Fruit fly (Drosophila melanogaster): ENCODE data around the gene pst.

The pst gene

DNA sequence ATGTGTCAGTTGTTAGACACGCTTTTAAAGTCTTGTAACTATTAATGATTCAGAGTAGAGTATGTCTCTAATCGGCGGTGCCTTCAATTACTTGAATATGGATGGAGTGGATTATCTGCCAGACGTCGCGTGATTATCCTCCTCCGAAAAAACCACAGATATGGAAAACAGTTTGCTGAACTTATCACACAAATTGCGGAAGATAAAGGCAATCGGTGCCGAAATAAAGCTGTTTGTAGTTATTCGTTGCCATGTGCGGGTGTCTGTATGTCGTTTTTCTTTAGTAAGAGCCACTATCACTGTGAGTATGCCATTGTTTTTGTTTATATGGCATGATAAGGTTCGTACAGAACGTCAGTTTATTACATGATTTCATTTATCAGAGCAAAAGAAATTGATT lies 16.1 kb downstream of the pst start (continued):
- TF ChIP-seq CG7928 (GFP tag; optimal IDR thresholded peaks at IDR 0.05) (no peak), CG34376 (GFP tag; optimal IDR thresholded peaks at IDR 0.05) (peak; percentile 77), esg (GFP tag; conservative IDR thresholded peaks at IDR 0.05) (no peak), cwo (GFP tag; optimal IDR thresholded peaks at IDR 0.05) (peak; percentile 68)

DNA sequence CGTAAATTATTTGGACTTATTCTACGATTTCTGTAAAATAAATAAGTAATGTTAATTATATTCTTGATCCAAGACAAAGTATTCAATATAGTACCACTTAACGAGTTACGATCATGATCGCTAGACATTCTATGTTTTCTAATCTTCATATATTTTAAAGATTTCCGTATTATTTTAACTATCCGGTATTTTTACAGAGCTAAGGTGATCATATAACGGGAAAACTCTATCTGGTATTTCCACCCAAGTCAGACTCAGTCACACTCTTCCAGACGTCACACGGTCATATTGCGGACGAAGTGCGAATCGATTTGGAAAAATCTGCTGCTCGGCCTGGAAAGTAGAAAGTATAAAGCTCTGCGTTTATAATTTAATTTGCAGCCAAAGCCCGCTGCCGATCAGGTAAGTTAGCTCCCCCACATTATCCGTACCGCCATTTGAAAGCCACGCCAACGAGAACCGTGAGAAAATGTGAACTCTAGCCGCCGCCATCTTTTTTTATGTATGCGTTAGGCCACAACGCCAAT lies 20.8 kb downstream of the pst start, which contains the start of the genes lark and eco:
lark (plus strand) TSS at position 51 of the 527 bp plus-strand sequence.
eco (minus strand) TSS at position 125 of the 527 bp plus-strand sequence.
- TF ChIP-seq CG3847 (GFP tag; IDR thresholded peaks at IDR 0.05) = peak; percentile 33; the same call in 1 of the 2 replicates
- TF ChIP-seq Dp (GFP tag; optimal IDR thresholded peaks at IDR 0.05) = peak; percentile 36
- no peak for TF ChIP-seq HLH3B (GFP tag; IDR thresholded peaks at IDR 0.05)
- TF ChIP-seq CG15514 (GFP tag; optimal IDR thresholded peaks at IDR 0.05) = peak; percentile 6
- peak; percentile 61 for TF ChIP-seq CG1603 (tag; optimal IDR thresholded peaks at IDR 0.05)
- no peak for TF ChIP-seq wor (GFP tag; IDR thresholded peaks at IDR 0.05)
- peak; percentile 2 for TF ChIP-seq CG33557 (GFP tag; optimal IDR thresholded peaks at IDR 0.05)
- no peak for TF ChIP-seq cas (GFP tag; IDR thresholded peaks at IDR 0.05)
- peak; percentile 29 for TF ChIP-seq CG2712 (tag; optimal IDR thresholded peaks at IDR 0.05)
- no peak for TF ChIP-seq slbo (GFP tag; IDR thresholded peaks at IDR 0.05)
- TF ChIP-seq BEAF-32 (GFP tag; optimal IDR thresholded peaks at IDR 0.05) = peak; percentile 42
- no peak for TF ChIP-seq Aef1 (GFP tag; IDR thresholded peaks at IDR 0.05)
- peak; percentile 37; the same call in 2 of the 3 replicates for TF ChIP-seq row (GFP tag; IDR thresholded peaks at IDR 0.05)
- TF ChIP-seq Mad (GFP tag; optimal IDR thresholded peaks at IDR 0.05) = no peak
- peak; percentile 14 for TF ChIP-seq Sry-δ (GFP tag; optimal IDR thresholded peaks at IDR 0.05)
- no peak for TF ChIP-seq pita (GFP tag; optimal IDR thresholded peaks at IDR 0.05)
- no peak for TF ChIP-seq CG5180 (GFP tag; optimal IDR thresholded peaks at IDR 0.05)
- peak; percentile 74 for TF ChIP-seq sens (GFP tag)
- peak; percentile 64 for TF ChIP-seq CG14710 (tag; optimal IDR thresholded peaks at IDR 0.05)
- TF ChIP-seq amos (GFP tag; IDR thresholded peaks at IDR 0.05; ENCODE audit: partially characterized antibody) = peak; percentile 41; the same call in 1 of the 2 replicates
- peak; percentile 4 for TF ChIP-seq CG8924 (tag; optimal IDR thresholded peaks at IDR 0.05)
- TF ChIP-seq CG4617 (GFP tag; optimal IDR thresholded peaks at IDR 0.05; ENCODE audit: borderline replicate concordance) = peak; percentile 79
- TF ChIP-seq MESR4 (GFP tag; optimal IDR thresholded peaks at IDR 0.05) = peak; percentile 98
- no peak for TF ChIP-seq exex (tag; optimal IDR thresholded peaks at IDR 0.05)
- TF ChIP-seq CG7357 (GFP tag; IDR thresholded peaks at IDR 0.05) = no peak
- TF ChIP-seq CG10267 (tag; optimal IDR thresholded peaks at IDR 0.05) = peak; percentile 83
- TF ChIP-seq CG30020 (tag; optimal IDR thresholded peaks at IDR 0.05) = peak; percentile 30
- no peak for TF ChIP-seq CG10321 (GFP tag; IDR thresholded peaks at IDR 0.05)
- peak; percentile 67 for TF ChIP-seq Med (GFP tag)
- 0 out of 2 replicates have a peak, but pooled peaks have one; percentile 13 for TF ChIP-seq unc-4 (GFP tag; IDR thresholded peaks at IDR 0.05; ENCODE audit: partially characterized antibody)
- no peak for TF ChIP-seq CG4282 (GFP tag; optimal IDR thresholded peaks at IDR 0.05)
- TF ChIP-seq CoRest (tag; optimal IDR thresholded peaks at IDR 0.05) = peak; percentile 8
- no peak for TF ChIP-seq usp (GFP tag; optimal IDR thresholded peaks at IDR 0.05)
- peak; percentile 92 for TF ChIP-seq CG9797 (GFP tag; optimal IDR thresholded peaks at IDR 0.05)
- TF ChIP-seq abd-A (tag; optimal IDR thresholded peaks at IDR 0.05) = no peak
- TF ChIP-seq Opbp (GFP tag; IDR thresholded peaks at IDR 0.05; ENCODE audit: partially characterized antibody) = peak; percentile 40; the same call in 1 of the 3 replicates
- TF ChIP-seq pb (GFP tag; optimal IDR thresholded peaks at IDR 0.05) = no peak
- peak in 1 of 3 experiments; percentile 4 for TF ChIP-seq Stat92E (GFP tag; optimal IDR thresholded peaks at IDR 0.05)
- TF ChIP-seq eyg (GFP tag; optimal IDR thresholded peaks at IDR 0.05) = no peak
- TF ChIP-seq CG11560 (tag; IDR thresholded peaks at IDR 0.05) = no peak
- TF ChIP-seq CG17829 (tag; optimal IDR thresholded peaks at IDR 0.05) = peak; percentile 17
- TF ChIP-seq gfzf (GFP tag; optimal IDR thresholded peaks at IDR 0.05) = peak; percentile 89
- TF ChIP-seq H2.0 (GFP tag; IDR thresholded peaks at IDR 0.05) = no peak
- TF ChIP-seq pzg (GFP tag; optimal IDR thresholded peaks at IDR 0.05) = peak; percentile 79

All from whole organism, embryonic.